Fruit fly (Drosophila melanogaster) whole organism, embryonic: ENCODE measurements around the gene CG13144.

Experiments used
- CG15011 ChIP-seq: fragments of 200-800 bp; sonication (Bioruptor generic); optimal IDR thresholded peaks from 3 replicates; lab custom pipeline; 2018; ENCODE audit warnings: missing biosample characterization, mild to moderate bottlenecking, missing genetic modification characterization
- CG2120 ChIP-seq: fragments of 200-800 bp; sonication (Bioruptor generic); optimal IDR thresholded peaks from 3 replicates; lab custom pipeline; 2016; ENCODE audit warnings: missing biosample characterization, missing genetic modification characterization
- CG9932 ChIP-seq: fragments of 200-800 bp; sonication (Bioruptor generic); IDR thresholded peaks from 2 replicates; pipeline ENCODE4 v1.3.6; 2022; ENCODE audit warnings: missing biosample characterization, missing genetic modification characterization
- Doc3 ChIP-seq: fragments of 200-800 bp; sonication (Bioruptor generic); IDR thresholded peaks from 3 replicates; pipeline ENCODE4 v1.3.6; 2022; ENCODE audit warnings: missing biosample characterization, missing genetic modification characterization; ENCODE audit not compliant: partially characterized antibody
- NFAT ChIP-seq: fragments of 200-800 bp; sonication (Bioruptor generic); IDR thresholded peaks from 2 replicates; pipeline ENCODE4 v1.3.6; 2022; ENCODE audit warnings: missing biosample characterization, missing genetic modification characterization
- Nf-YB ChIP-seq: fragments of 200-800 bp; sonication (Bioruptor generic); optimal IDR thresholded peaks from 3 replicates; lab custom pipeline; 2019; ENCODE audit warnings: missing biosample characterization, mild to moderate bottlenecking, missing genetic modification characterization, moderate library complexity
- NfI ChIP-seq: fragments of 200-800 bp; sonication (Bioruptor generic); optimal IDR thresholded peaks from 3 replicates; lab custom pipeline; 2018; ENCODE audit warnings: missing biosample characterization, mild to moderate bottlenecking, missing genetic modification characterization, moderate library complexity
- fru ChIP-seq: fragments of >200 bp; optimal IDR thresholded peaks from 2 replicates; lab custom pipeline; 2017
- ftz-f1 ChIP-seq: fragments of 200-800 bp; sonication (Bioruptor generic); optimal IDR thresholded peaks from 2 replicates; lab custom pipeline; 2016; ENCODE audit warnings: missing biosample characterization, missing genetic modification characterization
- gcm2 ChIP-seq: fragments of 200-800 bp; sonication (Bioruptor generic); optimal IDR thresholded peaks from 2 replicates; lab custom pipeline; 2016; ENCODE audit warnings: missing biosample characterization, missing genetic modification characterization
- prd ChIP-seq, 3 experiments: fragments of >200 bp in 2 of 3; fragments of 200-800 bp in 1 of 3; sonication (Bioruptor generic) in 1 of 3; optimal IDR thresholded peaks in 2 of 3; IDR thresholded peaks in 1 of 3; 2 replicates in 2 of 3; 3 replicates in 1 of 3; pipeline versions ENCODE4 v1.3.6 to Lab custom; 2017 to 2022; ENCODE audit warnings: missing biosample characterization in 1 of 3, missing genetic modification characterization in 1 of 3
- sug ChIP-seq: fragments of 200-800 bp; optimal IDR thresholded peaks from 2 replicates; lab custom pipeline; 2019; ENCODE audit warnings: missing biosample characterization, mild to moderate bottlenecking, missing genetic modification characterization, moderate library complexity
- toy ChIP-seq: fragments of 200-800 bp; sonication (Bioruptor generic); IDR thresholded peaks from 2 replicates; pipeline ENCODE4 v1.3.6; 2022; ENCODE audit warnings: missing biosample characterization, missing genetic modification characterization

DNA sequence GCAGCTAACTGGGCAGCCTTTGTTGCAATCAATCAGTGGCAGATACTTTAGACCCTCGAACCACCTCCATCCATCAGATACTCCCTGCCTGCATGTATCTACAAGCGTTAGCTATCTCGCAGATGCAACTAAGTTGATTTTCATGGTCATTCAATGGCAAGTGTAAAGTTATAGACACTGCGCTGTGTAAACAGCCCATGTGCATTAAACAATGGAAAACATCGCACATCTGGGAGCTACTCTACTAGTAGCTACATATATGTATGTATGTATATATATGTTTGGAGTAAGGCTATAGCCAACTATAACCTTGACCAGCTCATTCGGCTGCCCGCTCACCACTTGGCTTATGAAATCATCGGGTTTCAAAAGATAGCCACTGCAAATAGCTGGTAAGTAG, 21.0 kb downstream of the CG13144 start:
- TF ChIP-seq Nf-YB (GFP tag; lab: Kevin White, UChicago) (no peak), ftz-f1 (GFP tag; lab: Kevin White, UChicago) (no peak), CG9932 (GFP tag; lab: Robert Waterston, UW) (no peak), sug (tag; lab: Kevin White, UChicago) (no peak), CG2120 (GFP tag; lab: Kevin White, UChicago) (no peak), fru (lab: Kevin White, UChicago) (no peak), gcm2 (no peak), CG15011 (GFP tag; lab: Kevin White, UChicago) (no peak), NfI (no peak), toy (GFP tag; lab: Robert Waterston, UW) (no peak), NFAT (GFP tag; lab: Robert Waterston, UW) (no peak), Doc3 (no peak), prd (optimal IDR thresholded peaks at IDR 0.05; lab: Kevin White, UChicago) (no peak), prd (GFP tag; IDR thresholded peaks at IDR 0.05; lab: Robert Waterston, UW) (no peak)
